Fruit fly (Drosophila melanogaster) Kc167 (cell line): ENCODE results near the gene Trx2.

Experiments used
- Myc ChIP-seq: fragments of >200 bp; optimal IDR thresholded peaks from 2 replicates; lab custom pipeline; 2017; ENCODE audit warnings: missing external identifiers
- Sin3A ChIP-seq: fragments of >200 bp; optimal IDR thresholded peaks from 2 replicates; lab custom pipeline; 2018; ENCODE audit warnings: missing external identifiers
- h ChIP-seq: fragments of >200 bp; optimal IDR thresholded peaks from 3 replicates; lab custom pipeline; 2018; ENCODE audit warnings: missing external identifiers
- insv ChIP-seq: fragments of >200 bp; optimal IDR thresholded peaks from 3 replicates; lab custom pipeline; 2018; ENCODE audit warnings: missing external identifiers
- psq ChIP-seq: fragments of >200 bp; optimal IDR thresholded peaks from 2 replicates; lab custom pipeline; 2017; ENCODE audit warnings: missing external identifiers
- ttk ChIP-seq: sonication (Bioruptor generic); optimal IDR thresholded peaks from 2 replicates; lab custom pipeline; 2017; ENCODE audit warnings: missing external identifiers

dm6 chr2L:9614674-9615258 is 1.8 kb downstream of the Trx2 start:
- TF ChIP-seq psq: no peak
- no peak for TF ChIP-seq h (lab: Kevin White, UChicago)
- no peak for TF ChIP-seq insv
- no peak for TF ChIP-seq Myc (lab: Kevin White, UChicago)
- TF ChIP-seq Sin3A: no peak
- no peak for TF ChIP-seq ttk (lab: Kevin White, UChicago)
